Fruit fly (Drosophila melanogaster) whole organism, adult: ENCODE data around the gene Nlg2.
A peak's percentile ranks its signal among the peaks of the same experiment; 100 is the strongest.

Source experiments
- CG11617 ChIP-seq: fragments of 200-800 bp; sonication (Bioruptor generic); optimal IDR thresholded peaks from 2 replicates; lab custom pipeline; 2017; ENCODE audit warnings: mild to moderate bottlenecking, missing biosample characterization, missing genetic modification reagents, missing genetic modification characterization
- CG12768 ChIP-seq: fragments of 200-800 bp; sonication (Bioruptor generic); optimal IDR thresholded peaks from 2 replicates; lab custom pipeline; 2017; ENCODE audit warnings: missing biosample characterization, missing genetic modification characterization, mild to moderate bottlenecking, moderate library complexity, missing genetic modification reagents
- CG14711 ChIP-seq: fragments of 200-800 bp; sonication (Bioruptor generic); optimal IDR thresholded peaks from 2 replicates; lab custom pipeline; 2018; ENCODE audit warnings: missing biosample characterization, mild to moderate bottlenecking, missing genetic modification characterization, moderate library complexity
- CG1620 ChIP-seq: fragments of 200-800 bp; sonication (Bioruptor generic); optimal IDR thresholded peaks from 2 replicates; lab custom pipeline; 2016; ENCODE audit warnings: missing biosample characterization, missing genetic modification characterization
- CG33017 ChIP-seq: fragments of 200-800 bp; sonication (Bioruptor generic); optimal IDR thresholded peaks from 2 replicates; lab custom pipeline; 2018; ENCODE audit warnings: missing biosample characterization, mild to moderate bottlenecking, missing genetic modification characterization, moderate library complexity
- CG5204 ChIP-seq: fragments of 200-800 bp; sonication (Bioruptor generic); optimal IDR thresholded peaks from 2 replicates; lab custom pipeline; 2016; ENCODE audit warnings: missing biosample characterization, missing genetic modification characterization
- CG7045 ChIP-seq: fragments of 200-800 bp; sonication (Bioruptor generic); optimal IDR thresholded peaks from 2 replicates; lab custom pipeline; 2017; ENCODE audit warnings: missing biosample characterization, mild to moderate bottlenecking, missing genetic modification characterization
- CG7101 ChIP-seq: fragments of 200-800 bp; sonication (Bioruptor generic); optimal IDR thresholded peaks from 2 replicates; lab custom pipeline; 2018; ENCODE audit warnings: missing biosample characterization, mild to moderate bottlenecking, missing genetic modification characterization, moderate library complexity
- Clk ChIP-seq: fragments of 200-800 bp; sonication (Bioruptor generic); optimal IDR thresholded peaks from 2 replicates; lab custom pipeline; 2017; ENCODE audit warnings: missing biosample characterization, missing genetic modification characterization
- Crg-1 ChIP-seq: fragments of 200-800 bp; sonication (Bioruptor generic); optimal IDR thresholded peaks from 2 replicates; lab custom pipeline; 2016; ENCODE audit warnings: missing biosample characterization, missing genetic modification characterization
- Hr96 ChIP-seq: fragments of 200-800 bp; sonication (Bioruptor generic); optimal IDR thresholded peaks from 2 replicates; lab custom pipeline; 2016; ENCODE audit warnings: missing biosample characterization, missing genetic modification characterization
- Mnt ChIP-seq: fragments of 200-800 bp; sonication (Bioruptor generic); optimal IDR thresholded peaks from 2 replicates; lab custom pipeline; 2016; ENCODE audit warnings: missing biosample characterization, mild to moderate bottlenecking, missing genetic modification characterization
- bab1 ChIP-seq: fragments of 200-800 bp; sonication (Bioruptor generic); optimal IDR thresholded peaks from 3 replicates; lab custom pipeline; 2019; ENCODE audit warnings: missing biosample characterization, mild to moderate bottlenecking, missing genetic modification characterization, moderate library complexity
- cic ChIP-seq: fragments of 200-800 bp; sonication (Bioruptor generic); optimal IDR thresholded peaks from 2 replicates; lab custom pipeline; 2017; ENCODE audit warnings: missing biosample characterization, mild to moderate bottlenecking, missing genetic modification characterization, moderate library complexity
- cnc ChIP-seq, 2 experiments: fragments of >200 bp; optimal IDR thresholded peaks; 2 replicates each; lab custom pipeline; 2017
- kay ChIP-seq: fragments of 200-800 bp; sonication (Bioruptor generic); peaks from one replicate; lab custom pipeline; 2016; ENCODE audit warnings: missing biosample characterization, missing genetic modification characterization, borderline replicate concordance
- ovo ChIP-seq: fragments of 200-800 bp; sonication (Bioruptor generic); optimal IDR thresholded peaks from 2 replicates; lab custom pipeline; 2016; ENCODE audit warnings: missing biosample characterization, missing genetic modification characterization
- pad ChIP-seq: fragments of 200-800 bp; sonication (Bioruptor generic); optimal IDR thresholded peaks from 3 replicates; lab custom pipeline; 2017; ENCODE audit warnings: missing biosample characterization, missing genetic modification characterization, mild to moderate bottlenecking, moderate library complexity, missing genetic modification reagents
- tj ChIP-seq: fragments of 200-800 bp; sonication (Bioruptor generic); optimal IDR thresholded peaks from 3 replicates; lab custom pipeline; 2017; ENCODE audit warnings: missing biosample characterization, mild to moderate bottlenecking, missing genetic modification characterization, moderate library complexity
- toe ChIP-seq: fragments of 200-800 bp; sonication (Bioruptor generic); optimal IDR thresholded peaks from 2 replicates; lab custom pipeline; 2016; ENCODE audit warnings: missing biosample characterization, missing genetic modification characterization

The Nlg2 gene

dm6 chr2L:6921360-6922090 lies 46.8 kb downstream of the Nlg2 start:
- TF ChIP-seq kay (no peak), CG11617 (GFP tag; lab: Kevin White, UChicago) (no peak), toe (no peak), CG1620 (no peak), Hr96 (GFP tag; lab: Kevin White, UChicago) (no peak)

dm6 chr2L:6922091-6922753 lies 47.5 kb downstream of the Nlg2 start:
- peak; percentile 84 for TF ChIP-seq cic (GFP tag; lab: Kevin White, UChicago)
- TF ChIP-seq CG7045, result no peak
- TF ChIP-seq CG7101, result peak; percentile 7
- no peak for TF ChIP-seq tj (GFP tag; lab: Kevin White, UChicago)
- TF ChIP-seq pad (GFP tag; lab: Kevin White, UChicago), result peak; percentile 53
- peak; percentile 75 to 85 for TF ChIP-seq cnc (optimal IDR thresholded peaks at IDR 0.05; lab: Kevin White, UChicago)
- TF ChIP-seq Crg-1 (GFP tag; lab: Kevin White, UChicago), result no peak
- no peak for TF ChIP-seq toe
- no peak for TF ChIP-seq Clk (GFP tag; lab: Kevin White, UChicago)
- TF ChIP-seq CG5204 (GFP tag; lab: Kevin White, UChicago), result no peak
- no peak for TF ChIP-seq CG33017 (tag; lab: Kevin White, UChicago)
- peak; percentile 47 for TF ChIP-seq Mnt (GFP tag; lab: Kevin White, UChicago)
- no peak for TF ChIP-seq CG11617 (GFP tag; lab: Kevin White, UChicago)
- TF ChIP-seq CG12768 (GFP tag; lab: Kevin White, UChicago), result no peak
- TF ChIP-seq Hr96 (GFP tag; lab: Kevin White, UChicago), result no peak
- no peak for TF ChIP-seq bab1 (GFP tag; lab: Kevin White, UChicago)
- no peak for TF ChIP-seq kay
- TF ChIP-seq CG1620, result no peak
- no peak for TF ChIP-seq CG14711 (tag; lab: Kevin White, UChicago)
- TF ChIP-seq ovo (GFP tag; lab: Kevin White, UChicago), result no peak

dm6 chr2L:6925114-6925513 lies 50.4 kb downstream of the Nlg2 start:
- TF ChIP-seq CG7101 (no peak), tj (GFP tag; lab: Kevin White, UChicago) (no peak), cnc (optimal IDR thresholded peaks at IDR 0.05; lab: Kevin White, UChicago) (no peak), toe (no peak), CG5204 (GFP tag; lab: Kevin White, UChicago) (no peak), bab1 (GFP tag; lab: Kevin White, UChicago) (no peak), kay (no peak), ovo (GFP tag; lab: Kevin White, UChicago) (no peak), CG14711 (tag; lab: Kevin White, UChicago) (no peak), CG7045 (no peak), Mnt (GFP tag; lab: Kevin White, UChicago) (no peak), pad (GFP tag; lab: Kevin White, UChicago) (no peak), CG1620 (no peak), Clk (GFP tag; lab: Kevin White, UChicago) (no peak), CG11617 (GFP tag; lab: Kevin White, UChicago) (no peak)

- TF ChIP-seq Hr96 (GFP tag; lab: Kevin White, UChicago) (no peak), bab1 (GFP tag; lab: Kevin White, UChicago) (no peak), kay (peak; percentile 78), cic (GFP tag; lab: Kevin White, UChicago) (no peak)
Observed at dm6 chr2L:6931821-6932220, 57.1 kb downstream of the Nlg2 start, which contains the start of gene CG43232. CG43232 (plus strand) TSS chr2L:6932121.

- TF ChIP-seq CG7045 (no peak), CG1620 (no peak), CG14711 (tag; lab: Kevin White, UChicago) (no peak), pad (GFP tag; lab: Kevin White, UChicago) (no peak), toe (no peak), ovo (GFP tag; lab: Kevin White, UChicago) (no peak), CG33017 (tag; lab: Kevin White, UChicago) (no peak), bab1 (GFP tag; lab: Kevin White, UChicago) (no peak), kay (no peak), cic (GFP tag; lab: Kevin White, UChicago) (no peak), CG11617 (GFP tag; lab: Kevin White, UChicago) (no peak), Hr96 (GFP tag; lab: Kevin White, UChicago) (no peak), Clk (GFP tag; lab: Kevin White, UChicago) (no peak), Mnt (GFP tag; lab: Kevin White, UChicago) (no peak), CG12768 (GFP tag; lab: Kevin White, UChicago) (no peak), tj (GFP tag; lab: Kevin White, UChicago) (no peak)
Observed at dm6 chr2L:6939698-6940097, 65.0 kb downstream of the Nlg2 start.

dm6 chr2L:6941731-6942130 lies 67.0 kb downstream of the Nlg2 start:
- no peak for TF ChIP-seq tj (GFP tag; lab: Kevin White, UChicago)
- peak; percentile 57 for TF ChIP-seq CG11617 (GFP tag; lab: Kevin White, UChicago)
